Fruit fly (Drosophila melanogaster): Measurements from ENCODE around the gene Cipc.

dm6 chr3R:26062911-26063310 lies 43.8 kb upstream of the Cipc start, which contains the start of gene CG14551:
- TF ChIP-seq Hr38 (GFP tag; optimal IDR thresholded peaks at IDR 0.05): no peak
- no peak for TF ChIP-seq CG6854 (GFP tag; optimal IDR thresholded peaks at IDR 0.05)
- TF ChIP-seq fd59A (GFP tag; optimal IDR thresholded peaks at IDR 0.05): no peak
- no peak for TF ChIP-seq Blimp-1 (GFP tag; optimal IDR thresholded peaks at IDR 0.05)
